Fruit fly (Drosophila melanogaster) whole organism: ENCODE results near the gene sba.

Experiments
- CG8478 ChIP-seq: fragments of >200 bp; optimal IDR thresholded peaks from 2 replicates; lab custom pipeline; 2018; ENCODE audit warnings: inconsistent platforms
- Dll ChIP-seq: fragments of >200 bp; optimal IDR thresholded peaks from 2 replicates; lab custom pipeline; 2017
- pan ChIP-seq: fragments of >200 bp; optimal IDR thresholded peaks from 2 replicates; lab custom pipeline; 2017
- psq ChIP-seq: fragments of >200 bp; optimal IDR thresholded peaks from 2 replicates; lab custom pipeline; 2017
- usp ChIP-seq: fragments of >200 bp; optimal IDR thresholded peaks from 2 replicates; lab custom pipeline; 2017; ENCODE audit warnings: missing biosample characterization, missing genetic modification characterization, mixed read lengths

- no peak for TF ChIP-seq psq (lab: Kevin White, UChicago)
- no peak for TF ChIP-seq Dll
- no peak for TF ChIP-seq CG8478 (lab: Kevin White, UChicago)
- TF ChIP-seq pan (lab: Kevin White, UChicago): no peak
- TF ChIP-seq usp (GFP tag; lab: Kevin White, UChicago): no peak
Measured at dm6 chr3R:23920874-23921539, 1.8 kb downstream of the sba start.
